Fruit fly (Drosophila melanogaster) whole organism, embryonic: ENCODE results near the gene ENGase.

Experiments
- Abd-B ChIP-seq: fragments of 200-800 bp; sonication (Bioruptor generic); optimal IDR thresholded peaks from 2 replicates; lab custom pipeline; 2018; ENCODE audit warnings: missing biosample characterization, mild to moderate bottlenecking, missing genetic modification characterization, moderate library complexity
- Atf6 ChIP-seq: fragments of 200-800 bp; sonication (Bioruptor generic); IDR thresholded peaks from 2 replicates; pipeline ENCODE4 v1.3.6; 2022; ENCODE audit warnings: missing biosample characterization, missing genetic modification characterization
- BEAF-32 ChIP-seq: fragments of 200-800 bp; sonication (Bioruptor generic); optimal IDR thresholded peaks from 3 replicates; lab custom pipeline; 2017; ENCODE audit warnings: missing biosample characterization, missing genetic modification characterization, mild to moderate bottlenecking, moderate library complexity, missing genetic modification reagents
- Bteb2 ChIP-seq: fragments of 200-800 bp; sonication (Bioruptor generic); optimal IDR thresholded peaks from 2 replicates; lab custom pipeline; 2016; ENCODE audit warnings: missing biosample characterization, missing genetic modification characterization
- CG13775 ChIP-seq: fragments of 200-800 bp; sonication (Bioruptor generic); optimal IDR thresholded peaks from 3 replicates; lab custom pipeline; 2017; ENCODE audit warnings: missing biosample characterization, mild to moderate bottlenecking, missing genetic modification characterization
- CG14710 ChIP-seq: fragments of 200-800 bp; sonication (Bioruptor generic); optimal IDR thresholded peaks from 3 replicates; lab custom pipeline; 2019; ENCODE audit warnings: missing biosample characterization, mild to moderate bottlenecking, missing genetic modification characterization, moderate library complexity
- CG15514 ChIP-seq: fragments of 200-800 bp; sonication (Bioruptor generic); optimal IDR thresholded peaks from 3 replicates; lab custom pipeline; 2017; ENCODE audit warnings: missing biosample characterization, missing genetic modification characterization, mild to moderate bottlenecking, moderate library complexity, missing genetic modification reagents
- CG1602 ChIP-seq: fragments of 200-800 bp; sonication (Bioruptor generic); optimal IDR thresholded peaks from 3 replicates; lab custom pipeline; 2016; ENCODE audit warnings: missing biosample characterization, missing genetic modification characterization
- CG16813 ChIP-seq: fragments of 200-800 bp; sonication (Bioruptor generic); IDR thresholded peaks from 3 replicates; pipeline ENCODE4 v1.3.6; 2022; ENCODE audit warnings: missing biosample characterization, missing genetic modification characterization; ENCODE audit not compliant: partially characterized antibody
- CG17829 ChIP-seq: fragments of 200-800 bp; optimal IDR thresholded peaks from 2 replicates; lab custom pipeline; 2019; ENCODE audit warnings: missing biosample characterization, mild to moderate bottlenecking, missing genetic modification characterization, moderate library complexity
- CG2116 ChIP-seq: fragments of 200-800 bp; sonication (Bioruptor generic); optimal IDR thresholded peaks from 3 replicates; lab custom pipeline; 2018; ENCODE audit warnings: missing biosample characterization, mild to moderate bottlenecking, missing genetic modification characterization
- CG31441 ChIP-seq: fragments of 200-800 bp; sonication (Bioruptor generic); IDR thresholded peaks from 2 replicates; pipeline ENCODE4 v1.3.6; 2022; ENCODE audit warnings: missing biosample characterization, missing genetic modification characterization
- CG32772 ChIP-seq: fragments of 200-800 bp; sonication (Bioruptor generic); IDR thresholded peaks from 2 replicates; pipeline ENCODE4 v1.3.6; 2022; ENCODE audit warnings: missing biosample characterization, missing genetic modification characterization
- CG3847 ChIP-seq: fragments of 200-800 bp; sonication (Bioruptor generic); IDR thresholded peaks from 2 replicates; pipeline ENCODE4 v1.3.6; 2022; ENCODE audit warnings: missing biosample characterization, missing genetic modification characterization
- CG5180 ChIP-seq: fragments of 200-800 bp; sonication (Bioruptor generic); optimal IDR thresholded peaks from 3 replicates; lab custom pipeline; 2017; ENCODE audit warnings: missing biosample characterization, missing genetic modification characterization, mild to moderate bottlenecking, moderate library complexity, missing genetic modification reagents
- CG5245 ChIP-seq: fragments of 200-800 bp; sonication (Bioruptor generic); optimal IDR thresholded peaks from 3 replicates; lab custom pipeline; 2016; ENCODE audit warnings: missing biosample characterization, missing genetic modification characterization
- CG6791 ChIP-seq: fragments of 200-800 bp; sonication (Bioruptor generic); IDR thresholded peaks from 3 replicates; pipeline ENCODE4 v1.3.6; 2022; ENCODE audit warnings: missing biosample characterization, missing genetic modification characterization; ENCODE audit not compliant: partially characterized antibody
- Dek ChIP-seq: fragments of 200-800 bp; sonication (Bioruptor generic); optimal IDR thresholded peaks from 3 replicates; lab custom pipeline; 2019; ENCODE audit warnings: missing biosample characterization, mild to moderate bottlenecking, missing genetic modification characterization, moderate library complexity
- Dp ChIP-seq: fragments of 200-800 bp; sonication (Bioruptor generic); optimal IDR thresholded peaks from 2 replicates; lab custom pipeline; 2018; ENCODE audit warnings: missing biosample characterization, mild to moderate bottlenecking, missing genetic modification characterization, moderate library complexity
- E2f2 ChIP-seq: fragments of 200-800 bp; sonication (Bioruptor generic); IDR thresholded peaks from 2 replicates; pipeline ENCODE4 v1.3.6; 2022; ENCODE audit warnings: missing biosample characterization, missing genetic modification characterization
- Gsc ChIP-seq: fragments of 200-800 bp; sonication (Bioruptor generic); IDR thresholded peaks from 2 replicates; pipeline ENCODE4 v1.3.6; 2022; ENCODE audit warnings: missing biosample characterization, missing genetic modification characterization
- HmgD ChIP-seq: fragments of 200-800 bp; sonication (Bioruptor generic); optimal IDR thresholded peaks from 3 replicates; lab custom pipeline; 2016; ENCODE audit warnings: missing biosample characterization, missing genetic modification characterization
- Hmr ChIP-seq: fragments of 200-800 bp; sonication (Bioruptor generic); optimal IDR thresholded peaks from 3 replicates; lab custom pipeline; 2017; ENCODE audit warnings: mild to moderate bottlenecking, missing biosample characterization, missing genetic modification reagents, missing genetic modification characterization
- Hr78 ChIP-seq, 2 experiments: fragments of 200-800 bp in 1 of 2; fragments of >200 bp in 1 of 2; sonication (Bioruptor generic) in 1 of 2; optimal IDR thresholded peaks; 2 replicates each; lab custom pipeline; 2017 to 2019; ENCODE audit warnings: missing biosample characterization in 2 of 2, missing genetic modification characterization in 2 of 2, mild to moderate bottlenecking in 1 of 2, moderate library complexity in 1 of 2
- Mad ChIP-seq: fragments of 200-800 bp; sonication (Bioruptor generic); optimal IDR thresholded peaks from 2 replicates; lab custom pipeline; 2016; ENCODE audit warnings: missing biosample characterization, missing genetic modification characterization
- Med ChIP-seq: fragments of 200-800 bp; sonication (Bioruptor generic); peaks from one replicate; lab custom pipeline; 2016; ENCODE audit warnings: missing biosample characterization, missing genetic modification characterization, mild to moderate bottlenecking, inconsistent platforms, moderate library complexity
- Myb ChIP-seq: fragments of 200-800 bp; sonication (Bioruptor generic); optimal IDR thresholded peaks from 2 replicates; lab custom pipeline; 2016; ENCODE audit warnings: missing biosample characterization, missing genetic modification characterization
- Nf-YB ChIP-seq: fragments of 200-800 bp; sonication (Bioruptor generic); optimal IDR thresholded peaks from 3 replicates; lab custom pipeline; 2019; ENCODE audit warnings: missing biosample characterization, mild to moderate bottlenecking, missing genetic modification characterization, moderate library complexity
- Pdp1 ChIP-seq, 2 experiments: fragments of 200-800 bp; sonication (Bioruptor generic); optimal IDR thresholded peaks; 3 replicates each; lab custom pipeline; 2016; ENCODE audit warnings: missing biosample characterization in 2 of 2, missing genetic modification characterization in 2 of 2, mild to moderate bottlenecking in 1 of 2, moderate library complexity in 1 of 2
- Scr ChIP-seq: fragments of 200-800 bp; sonication (Bioruptor generic); IDR thresholded peaks from 2 replicates; pipeline ENCODE4 v1.3.6; 2022; ENCODE audit warnings: missing biosample characterization, missing genetic modification characterization; ENCODE audit not compliant: partially characterized antibody
- Sin3A ChIP-seq: fragments of >200 bp; optimal IDR thresholded peaks from 2 replicates; lab custom pipeline; 2018
- amos ChIP-seq: fragments of 200-800 bp; sonication (Bioruptor generic); IDR thresholded peaks from 2 replicates; pipeline ENCODE4 v1.3.6; 2022; ENCODE audit warnings: missing biosample characterization, missing genetic modification characterization; ENCODE audit not compliant: partially characterized antibody
- caup ChIP-seq: fragments of 200-800 bp; sonication (Bioruptor generic); optimal IDR thresholded peaks from 3 replicates; lab custom pipeline; 2017; ENCODE audit warnings: missing biosample characterization, mild to moderate bottlenecking, missing genetic modification characterization, moderate library complexity; ENCODE audit not compliant: severe bottlenecking
- crp ChIP-seq, 2 experiments: fragments of 200-800 bp; sonication (Bioruptor generic); optimal IDR thresholded peaks; 2 replicates in 1 of 2; 3 replicates in 1 of 2; lab custom pipeline; 2017; ENCODE audit warnings: missing biosample characterization in 2 of 2, missing genetic modification characterization in 2 of 2, mild to moderate bottlenecking in 1 of 2, moderate library complexity in 1 of 2
- dimm ChIP-seq: fragments of 200-800 bp; sonication (Bioruptor generic); IDR thresholded peaks from 2 replicates; pipeline ENCODE4 v1.3.6; 2022; ENCODE audit warnings: missing biosample characterization, missing genetic modification characterization
- esg ChIP-seq: fragments of 200-800 bp; sonication (Bioruptor generic); conservative IDR thresholded peaks from 2 replicates; pipeline ENCODE4 v1.3.6; 2022; ENCODE audit warnings: missing biosample characterization, missing genetic modification characterization
- ewg ChIP-seq: fragments of 200-800 bp; sonication (Bioruptor generic); optimal IDR thresholded peaks from 3 replicates; lab custom pipeline; 2017; ENCODE audit warnings: mild to moderate bottlenecking, missing biosample characterization, missing genetic modification reagents, missing genetic modification characterization
- gfzf ChIP-seq: fragments of 200-800 bp; sonication (Bioruptor generic); optimal IDR thresholded peaks from 2 replicates; lab custom pipeline; 2016; ENCODE audit warnings: missing biosample characterization, mild to moderate bottlenecking, missing genetic modification characterization, moderate library complexity
- hbn ChIP-seq: fragments of 200-800 bp; sonication (Bioruptor generic); IDR thresholded peaks from 2 replicates; pipeline ENCODE4 v1.3.6; 2022; ENCODE audit warnings: missing biosample characterization, missing genetic modification characterization; ENCODE audit not compliant: partially characterized antibody
- hkb ChIP-seq, 2 experiments: fragments of 200-800 bp in 1 of 2; fragments of >200 bp in 1 of 2; sonication (Bioruptor generic) in 1 of 2; IDR thresholded peaks in 1 of 2; optimal IDR thresholded peaks in 1 of 2; 2 replicates each; pipeline versions ENCODE4 v1.3.6 to Lab custom; 2017 to 2022; ENCODE audit warnings: missing biosample characterization in 1 of 2, missing genetic modification characterization in 1 of 2
- ken ChIP-seq: fragments of 200-800 bp; sonication (Bioruptor generic); IDR thresholded peaks from 3 replicates; pipeline ENCODE4 v1.3.6; 2022; ENCODE audit warnings: missing biosample characterization, missing genetic modification characterization
- otp ChIP-seq: fragments of 200-800 bp; sonication (Bioruptor generic); IDR thresholded peaks from 3 replicates; pipeline ENCODE4, ENCODE4 v1.3.6; 2022; ENCODE audit warnings: missing biosample characterization, missing genetic modification characterization
- phol ChIP-seq: fragments of 200-800 bp; sonication (Bioruptor generic); optimal IDR thresholded peaks from 3 replicates; lab custom pipeline; 2018; ENCODE audit warnings: missing biosample characterization, mild to moderate bottlenecking, missing genetic modification characterization, moderate library complexity
- pzg ChIP-seq: fragments of 200-800 bp; sonication (Bioruptor generic); optimal IDR thresholded peaks from 3 replicates; lab custom pipeline; 2018; ENCODE audit warnings: missing biosample characterization, mild to moderate bottlenecking, missing genetic modification characterization, moderate library complexity
- trem ChIP-seq: fragments of 200-800 bp; optimal IDR thresholded peaks from 3 replicates; lab custom pipeline; 2019; ENCODE audit warnings: missing biosample characterization, mild to moderate bottlenecking, missing genetic modification characterization, moderate library complexity

ENGase gene

dm6 chrX:17421987-17422386 is 1.4 kb upstream of the ENGase start, which contains the start of gene CG8611 (continued):
- TF ChIP-seq Hr78 (GFP tag; optimal IDR thresholded peaks at IDR 0.05; lab: Kevin White, UChicago) = no peak
- TF ChIP-seq CG13775 (GFP tag; lab: Kevin White, UChicago) = no peak
- no peak for TF ChIP-seq CG16813 (GFP tag; lab: Robert Waterston, UW)
- no peak for TF ChIP-seq dimm
- TF ChIP-seq Med = peak; percentile 73
- TF ChIP-seq amos (GFP tag; lab: Robert Waterston, UW) = peak; percentile 55
- TF ChIP-seq CG31441 (GFP tag; lab: Robert Waterston, UW) = no peak
- TF ChIP-seq ken (GFP tag; lab: Robert Waterston, UW) = no peak
- TF ChIP-seq Dp (GFP tag; lab: Kevin White, UChicago) = peak; percentile 94
- TF ChIP-seq Abd-B (GFP tag; lab: Kevin White, UChicago) = peak; percentile 9
- TF ChIP-seq CG32772 (GFP tag; lab: Robert Waterston, UW) = no peak
- no peak for TF ChIP-seq esg (GFP tag; lab: Robert Waterston, UW)
- TF ChIP-seq Dek = no peak
- no peak for TF ChIP-seq CG5180 (GFP tag; lab: Kevin White, UChicago)
- TF ChIP-seq gfzf = peak; percentile 12
- no peak for TF ChIP-seq CG5245 (GFP tag; lab: Kevin White, UChicago)
- TF ChIP-seq Hmr = no peak
- no peak for TF ChIP-seq Gsc (GFP tag; lab: Robert Waterston, UW)
- TF ChIP-seq CG15514 (GFP tag; lab: Kevin White, UChicago) = peak; percentile 28
- peak; percentile 29; the same call in 1 of the 2 replicates for TF ChIP-seq Scr (GFP tag; lab: Robert Waterston, UW)
- TF ChIP-seq CG14710 = peak; percentile 41
- TF ChIP-seq phol (tag; lab: Kevin White, UChicago) = peak; percentile 38
- peak; percentile 3 for TF ChIP-seq hkb (optimal IDR thresholded peaks at IDR 0.05; lab: Kevin White, UChicago)
- no peak for TF ChIP-seq hkb (GFP tag; IDR thresholded peaks at IDR 0.05; lab: Robert Waterston, UW)
- peak; percentile 54; the same call in 2 of the 3 replicates for TF ChIP-seq CG6791 (GFP tag; lab: Robert Waterston, UW)
- TF ChIP-seq Myb = peak; percentile 89
- TF ChIP-seq pzg (GFP tag; lab: Kevin White, UChicago) = peak; percentile 77
- TF ChIP-seq Mad (GFP tag; lab: Kevin White, UChicago) = no peak
- TF ChIP-seq otp (GFP tag; lab: Robert Waterston, UW) = no peak
- TF ChIP-seq crp (GFP tag; optimal IDR thresholded peaks at IDR 0.05; lab: Kevin White, UChicago) = peak in 1 of 2 experiments; percentile 81
- TF ChIP-seq CG17829 (tag; lab: Kevin White, UChicago) = peak; percentile 29
- peak; percentile 97 for TF ChIP-seq E2f2 (GFP tag; lab: Robert Waterston, UW)
- no peak for TF ChIP-seq caup (GFP tag; lab: Kevin White, UChicago)
- TF ChIP-seq ewg (GFP tag; lab: Kevin White, UChicago) = no peak
- TF ChIP-seq Sin3A (lab: Kevin White, UChicago) = peak; percentile 17
- TF ChIP-seq trem (tag; lab: Kevin White, UChicago) = peak; percentile 47
- peak; percentile 78 for TF ChIP-seq CG3847 (GFP tag; lab: Robert Waterston, UW)
- TF ChIP-seq Atf6 (GFP tag; lab: Robert Waterston, UW) = no peak
- no peak for TF ChIP-seq Nf-YB (GFP tag; lab: Kevin White, UChicago)
- TF ChIP-seq CG2116 (GFP tag; lab: Kevin White, UChicago) = peak; percentile 30
- TF ChIP-seq BEAF-32 (GFP tag; lab: Kevin White, UChicago) = peak; percentile 58
- TF ChIP-seq Pdp1 (GFP tag; optimal IDR thresholded peaks at IDR 0.05; lab: Kevin White, UChicago) = peak in 1 of 2 experiments; percentile 90
- TF ChIP-seq hbn = no peak
- TF ChIP-seq HmgD (GFP tag; lab: Kevin White, UChicago) = peak; percentile 3
- TF ChIP-seq Bteb2 (GFP tag; lab: Kevin White, UChicago) = no peak
- TF ChIP-seq CG1602 (GFP tag; lab: Kevin White, UChicago) = no peak
